Fruit fly (Drosophila melanogaster) whole organism, wandering third instar larva: Measurements from ENCODE around the gene Srp54k.

ENCODE experiments used
- Dfd ChIP-seq: fragments of >200 bp; optimal IDR thresholded peaks from 2 replicates; lab custom pipeline; 2017; ENCODE audit warnings: missing biosample characterization, missing genetic modification characterization
- Jra ChIP-seq: sonication (Bioruptor generic); optimal IDR thresholded peaks from 2 replicates; lab custom pipeline; 2016; ENCODE audit warnings: missing biosample characterization, missing genetic modification characterization
- Myc ChIP-seq: fragments of >200 bp; optimal IDR thresholded peaks from 2 replicates; lab custom pipeline; 2017
- Sp1 ChIP-seq: fragments of 200-800 bp; sonication (Bioruptor generic); optimal IDR thresholded peaks from 3 replicates; lab custom pipeline; 2019; ENCODE audit warnings: missing biosample characterization, mild to moderate bottlenecking, missing genetic modification characterization, moderate library complexity
- foxo ChIP-seq, 2 experiments: fragments of 200-800 bp; sonication (Bioruptor generic); optimal IDR thresholded peaks; 2 replicates in 1 of 2; 3 replicates in 1 of 2; lab custom pipeline; 2016 to 2017; ENCODE audit warnings: missing biosample characterization in 2 of 2, missing genetic modification characterization in 2 of 2
- fru ChIP-seq: fragments of 200-800 bp; sonication (Bioruptor generic); optimal IDR thresholded peaks from 3 replicates; lab custom pipeline; 2016; ENCODE audit warnings: missing biosample characterization, mild to moderate bottlenecking, missing genetic modification characterization
- h ChIP-seq: fragments of 200-800 bp; sonication (Bioruptor generic); optimal IDR thresholded peaks from 3 replicates; lab custom pipeline; 2016; ENCODE audit warnings: missing biosample characterization, mild to moderate bottlenecking, missing genetic modification characterization
- pan ChIP-seq: fragments of >200 bp; optimal IDR thresholded peaks from 2 replicates; lab custom pipeline; 2017
- psq ChIP-seq: fragments of 200-800 bp; sonication (Bioruptor generic); optimal IDR thresholded peaks from 3 replicates; lab custom pipeline; 2017; ENCODE audit warnings: missing biosample characterization, mild to moderate bottlenecking, missing genetic modification characterization, moderate library complexity
- woc ChIP-seq: sonication (Bioruptor generic); optimal IDR thresholded peaks from 2 replicates; lab custom pipeline; 2016; ENCODE audit warnings: missing biosample characterization, mild to moderate bottlenecking, missing genetic modification characterization

dm6 chr3L:5128214-5128613, 24.3 kb upstream of the Srp54k start:
- peak in 1 of 2 experiments; percentile 39 for TF ChIP-seq foxo (GFP tag; optimal IDR thresholded peaks at IDR 0.05; lab: Kevin White, UChicago)
- no peak for TF ChIP-seq pan (lab: Kevin White, UChicago)
- TF ChIP-seq Sp1 (GFP tag; lab: Kevin White, UChicago) = no peak
- TF ChIP-seq h (GFP tag; lab: Kevin White, UChicago) = peak; percentile 16
- no peak for TF ChIP-seq Jra (GFP tag; lab: Kevin White, UChicago)
- TF ChIP-seq psq (GFP tag; lab: Kevin White, UChicago) = peak; percentile 65
- no peak for TF ChIP-seq woc (GFP tag; lab: Kevin White, UChicago)
- peak; percentile 18 for TF ChIP-seq fru
- TF ChIP-seq Myc (lab: Kevin White, UChicago) = no peak
- no peak for TF ChIP-seq Dfd (GFP tag; lab: Kevin White, UChicago)
